Worm (Caenorhabditis elegans) whole organism, L3 larva: ENCODE data around the gene W10G11.19.

Source experiments
- aly-2 ChIP-seq: fragments of 150-350 bp; optimal IDR thresholded peaks from 2 replicates; lab custom pipeline; 2014; ENCODE audit warnings: missing biosample characterization, missing genetic modification characterization
- ama-1 ChIP-seq: fragments of 150-350 bp; optimal IDR thresholded peaks from 2 replicates; lab custom pipeline; 2018
- ceh-28 ChIP-seq: fragments of 150-350 bp; optimal IDR thresholded peaks from 2 replicates; lab custom pipeline; 2014; ENCODE audit warnings: missing biosample characterization, missing genetic modification reagents, missing genetic modification characterization
- daf-12 ChIP-seq: fragments of 150-350 bp; optimal IDR thresholded peaks from 2 replicates; lab custom pipeline; 2014; ENCODE audit warnings: missing biosample characterization, missing genetic modification reagents, missing genetic modification characterization
- hmg-11 ChIP-seq: sonication (generic microtip); optimal IDR thresholded peaks from 2 replicates; lab custom pipeline; 2016; ENCODE audit warnings: missing genetic modification characterization, missing compliant biosample characterization
- lin-15B ChIP-seq: fragments of 150-350 bp; optimal IDR thresholded peaks from 2 replicates; lab custom pipeline; 2014; ENCODE audit warnings: missing biosample characterization, missing genetic modification characterization
- nhr-11 ChIP-seq: fragments of 150-350 bp; optimal IDR thresholded peaks from 2 replicates; lab custom pipeline; 2014; ENCODE audit warnings: missing biosample characterization, missing genetic modification characterization
- nhr-43 ChIP-seq: sonication (generic microtip); optimal IDR thresholded peaks from 2 replicates; lab custom pipeline; 2016; ENCODE audit warnings: mild to moderate bottlenecking, missing genetic modification characterization, missing compliant biosample characterization; ENCODE audit not compliant: poor library complexity, severe bottlenecking
- nhr-77 ChIP-seq: fragments of 150-350 bp; optimal IDR thresholded peaks from 2 replicates; lab custom pipeline; 2014; ENCODE audit warnings: missing biosample characterization, missing genetic modification characterization
- pha-4 ChIP-seq: fragments of 150-350 bp; optimal IDR thresholded peaks from 2 replicates; lab custom pipeline; 2014; ENCODE audit warnings: missing biosample characterization, missing genetic modification reagents, missing genetic modification characterization
- unc-62 ChIP-seq: fragments of 150-350 bp; sonication (generic microtip); optimal IDR thresholded peaks from 4 replicates; lab custom pipeline; 2014; ENCODE audit warnings: missing biosample characterization, missing genetic modification reagents, missing genetic modification characterization

DNA sequence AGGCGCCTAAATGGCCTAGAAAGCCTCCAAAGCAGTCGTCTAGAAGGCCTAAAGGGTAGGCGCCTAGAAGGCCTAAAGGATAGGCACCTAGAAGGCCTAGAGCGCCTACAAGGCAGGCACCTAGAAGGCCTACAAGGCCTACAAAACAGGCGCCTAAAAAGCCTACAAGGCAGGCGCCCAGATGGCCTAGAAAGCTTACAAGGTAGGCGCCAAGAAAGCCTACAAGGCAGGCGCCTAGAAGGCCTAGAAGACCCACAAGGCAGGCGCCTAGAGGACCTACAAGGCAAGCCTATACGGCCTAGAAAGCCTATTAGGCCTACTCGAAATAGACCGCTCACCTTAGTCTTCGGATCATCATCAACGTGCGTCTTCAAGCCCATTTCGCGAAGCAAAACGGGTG is 48.4 kb upstream of the W10G11.19 start:
- TF ChIP-seq nhr-77 (tag; lab: Kevin White, UChicago) = no peak
- TF ChIP-seq daf-12 (tag; lab: Kevin White, UChicago) = no peak
- TF ChIP-seq unc-62 (GFP tag; lab: Kevin White, UChicago) = no peak
- TF ChIP-seq ceh-28 (tag; lab: Kevin White, UChicago) = no peak
- TF ChIP-seq aly-2 (tag; lab: Kevin White, UChicago) = no peak
- no peak for TF ChIP-seq nhr-43 (tag; lab: Kevin White, UChicago)
- no peak for TF ChIP-seq ama-1 (lab: Kevin White, UChicago)
- TF ChIP-seq pha-4 = no peak
- TF ChIP-seq hmg-11 = no peak
- TF ChIP-seq lin-15B (tag; lab: Kevin White, UChicago) = no peak
- no peak for TF ChIP-seq nhr-11 (tag; lab: Kevin White, UChicago)
